Fruit fly (Drosophila melanogaster): ENCODE measurements around the gene tll.

Gene tll

dm6 chr3R:30802779-30803178 is 49.3 kb upstream of the tll start (continued):
- no peak for TF ChIP-seq emc (GFP tag; optimal IDR thresholded peaks at IDR 0.05)
- no peak for TF ChIP-seq tna (GFP tag; IDR thresholded peaks at IDR 0.05; ENCODE audit: partially characterized antibody)
- no peak for TF ChIP-seq CG17568 (GFP tag; optimal IDR thresholded peaks at IDR 0.05)
- no peak for TF ChIP-seq Hr3 (GFP tag; optimal IDR thresholded peaks at IDR 0.05)
- TF ChIP-seq lmd (GFP tag; IDR thresholded peaks at IDR 0.05), result no peak; the same call in 1 of the 2 replicates
- TF ChIP-seq CG13123 (GFP tag; optimal IDR thresholded peaks at IDR 0.05), result peak; percentile 29
- peak; percentile 34 for TF ChIP-seq CG7987 (GFP tag; optimal IDR thresholded peaks at IDR 0.05)
- peak; percentile 49 for TF ChIP-seq CG14441 (GFP tag; IDR thresholded peaks at IDR 0.05)
- TF ChIP-seq Sry-δ (GFP tag; optimal IDR thresholded peaks at IDR 0.05), result peak; percentile 6
- TF ChIP-seq Dbx (GFP tag; IDR thresholded peaks at IDR 0.05), result 0 out of 3 replicates have a peak, but pooled peaks have one; percentile 22
- no peak for TF ChIP-seq CG15011 (GFP tag; optimal IDR thresholded peaks at IDR 0.05)
- TF ChIP-seq Nf-YB (GFP tag; optimal IDR thresholded peaks at IDR 0.05), result no peak
- no peak for TF ChIP-seq dimm (GFP tag; IDR thresholded peaks at IDR 0.05)
- no peak for TF ChIP-seq slp2 (GFP tag; optimal IDR thresholded peaks at IDR 0.05)
- TF ChIP-seq Hmr (GFP tag; optimal IDR thresholded peaks at IDR 0.05), result peak; percentile 41
- TF ChIP-seq TFAM (GFP tag; optimal IDR thresholded peaks at IDR 0.05), result no peak
- TF ChIP-seq pnt (GFP tag; optimal IDR thresholded peaks at IDR 0.05), result no peak
- no peak for TF ChIP-seq klu (GFP tag; IDR thresholded peaks at IDR 0.05)
- no peak for TF ChIP-seq zen (tag; optimal IDR thresholded peaks at IDR 0.05)
- TF ChIP-seq Oaz (GFP tag; IDR thresholded peaks at IDR 0.05), result no peak
- peak; percentile 24 for TF ChIP-seq CG12659 (GFP tag; optimal IDR thresholded peaks at IDR 0.05)
- TF ChIP-seq pfk (GFP tag; optimal IDR thresholded peaks at IDR 0.05), result no peak
- 0 out of 3 replicates have a peak, but pooled peaks have one; percentile 18 for TF ChIP-seq CG11695 (GFP tag; IDR thresholded peaks at IDR 0.05)
- TF ChIP-seq scrt (GFP tag; optimal IDR thresholded peaks at IDR 0.05), result peak; percentile 7
- no peak for TF ChIP-seq CG9215 (GFP tag; IDR thresholded peaks at IDR 0.05)
- no peak for TF ChIP-seq CG15696 (tag; optimal IDR thresholded peaks at IDR 0.05)
- no peak for TF ChIP-seq slou (GFP tag; optimal IDR thresholded peaks at IDR 0.05)
- peak; percentile 50 for TF ChIP-seq CG15269 (tag; optimal IDR thresholded peaks at IDR 0.05)
- no peak for TF ChIP-seq CG30020 (tag; optimal IDR thresholded peaks at IDR 0.05)
- TF ChIP-seq CG17829 (tag; optimal IDR thresholded peaks at IDR 0.05), result no peak
- no peak for TF ChIP-seq hth (optimal IDR thresholded peaks at IDR 0.05)
- no peak for TF ChIP-seq Drgx (GFP tag; IDR thresholded peaks at IDR 0.05)
- no peak for TF ChIP-seq al (GFP tag; IDR thresholded peaks at IDR 0.05)
- no peak for TF ChIP-seq jing (GFP tag; optimal IDR thresholded peaks at IDR 0.05)
- no peak for TF ChIP-seq CTCF (GFP tag; optimal IDR thresholded peaks at IDR 0.05)
- TF ChIP-seq CG4820 (GFP tag; optimal IDR thresholded peaks at IDR 0.05), result no peak
- TF ChIP-seq Ets65A (GFP tag), result no peak
- TF ChIP-seq CG1792 (GFP tag; optimal IDR thresholded peaks at IDR 0.05), result no peak
- TF ChIP-seq NFAT (GFP tag; IDR thresholded peaks at IDR 0.05), result 0 out of 2 replicates have a peak, but pooled peaks have one; percentile 27
- no peak for TF ChIP-seq sr (GFP tag; IDR thresholded peaks at IDR 0.05)
- TF ChIP-seq CG9437 (GFP tag; optimal IDR thresholded peaks at IDR 0.05), result no peak
- no peak for TF ChIP-seq Spps (tag; optimal IDR thresholded peaks at IDR 0.05)
- TF ChIP-seq fd64A (GFP tag; optimal IDR thresholded peaks at IDR 0.05), result no peak
- TF ChIP-seq CG2120 (GFP tag; optimal IDR thresholded peaks at IDR 0.05), result peak; percentile 12
- TF ChIP-seq mam (GFP tag; optimal IDR thresholded peaks at IDR 0.05), result peak; percentile 32
- TF ChIP-seq eyg (GFP tag; optimal IDR thresholded peaks at IDR 0.05), result no peak
- no peak for TF ChIP-seq shn (GFP tag; optimal IDR thresholded peaks at IDR 0.05)
- no peak for TF ChIP-seq CkIIα-i1 (GFP tag; IDR thresholded peaks at IDR 0.05)
- no peak for TF ChIP-seq Lhr (GFP tag; optimal IDR thresholded peaks at IDR 0.05)
- peak; percentile 24 for TF ChIP-seq unpg (GFP tag; optimal IDR thresholded peaks at IDR 0.05)
- TF ChIP-seq Adf1 (GFP tag; IDR thresholded peaks at IDR 0.05), result no peak
- TF ChIP-seq CG2202 (tag; optimal IDR thresholded peaks at IDR 0.05), result no peak
- TF ChIP-seq Max (GFP tag; optimal IDR thresholded peaks at IDR 0.05), result no peak
